Worm (Caenorhabditis elegans) whole organism, young adult: Measurements from ENCODE around the gene gst-6.
A peak's percentile ranks its signal among the peaks of the same experiment; 100 is the strongest.

Experiments used
- B0261.1 ChIP-seq: sonication (generic microtip); optimal IDR thresholded peaks from 2 replicates; lab custom pipeline; 2016; ENCODE audit warnings: mild to moderate bottlenecking, missing genetic modification characterization, moderate library complexity, missing compliant biosample characterization
- B0336.3 ChIP-seq: fragments of 200-800 bp; sonication (Bioruptor generic); IDR thresholded peaks from 2 replicates; pipeline ENCODE4 v1.3.6; 2022; ENCODE audit warnings: missing genetic modification characterization, missing compliant biosample characterization
- C17E4.6 ChIP-seq: fragments of 200-800 bp; sonication (Bioruptor generic); IDR thresholded peaks from 2 replicates; pipeline ENCODE4 v1.3.6; 2022; ENCODE audit warnings: missing genetic modification reagents, missing genetic modification characterization, missing compliant biosample characterization
- F10E7.11 ChIP-seq: sonication (generic microtip); optimal IDR thresholded peaks from 2 replicates; lab custom pipeline; 2017; ENCODE audit warnings: mild to moderate bottlenecking, missing genetic modification characterization, moderate library complexity, missing compliant biosample characterization
- F39B2.1 ChIP-seq: fragments of 200-800 bp; sonication (Bioruptor generic); IDR thresholded peaks from 2 replicates; pipeline ENCODE4 v1.3.6; 2022; ENCODE audit warnings: missing genetic modification reagents, missing genetic modification characterization, missing compliant biosample characterization
- K12H6.12 ChIP-seq: fragments of 200-800 bp; sonication (Bioruptor generic); optimal IDR thresholded peaks from 2 replicates; lab custom pipeline; 2018; ENCODE audit warnings: mild to moderate bottlenecking, missing genetic modification characterization, missing compliant biosample characterization
- Y79H2A.3 ChIP-seq: fragments of 200-800 bp; sonication (Bioruptor generic); conservative IDR thresholded peaks from 2 replicates; pipeline ENCODE4 v1.3.6; 2022; ENCODE audit warnings: missing genetic modification reagents, missing genetic modification characterization, missing compliant biosample characterization
- ama-1 ChIP-seq, 3 experiments: fragments of 150-350 bp in 1 of 3; sonication (generic microtip) in 2 of 3; optimal IDR thresholded peaks; 2 replicates each; lab custom pipeline; 2014 to 2018; ENCODE audit warnings: missing biosample characterization in 2 of 3, missing genetic modification characterization in 2 of 3, missing genetic modification reagents in 2 of 3
- aptf-3 ChIP-seq: fragments of 200-800 bp; sonication (Bioruptor generic); IDR thresholded peaks from 2 replicates; pipeline ENCODE4 v1.3.6; 2022; ENCODE audit warnings: missing genetic modification characterization, missing compliant biosample characterization
- atf-7 ChIP-seq: sonication (generic microtip); optimal IDR thresholded peaks from 2 replicates; lab custom pipeline; 2017; ENCODE audit warnings: mild to moderate bottlenecking, missing genetic modification characterization, missing compliant biosample characterization
- attf-3 ChIP-seq: fragments of 200-800 bp; sonication (Bioruptor generic); conservative IDR thresholded peaks from 2 replicates; pipeline ENCODE4 v1.3.6; 2022; ENCODE audit warnings: missing genetic modification reagents, missing genetic modification characterization, missing compliant biosample characterization
- attf-6 ChIP-seq: fragments of 200-800 bp; sonication (Bioruptor generic); IDR thresholded peaks from 2 replicates; pipeline ENCODE4 v1.3.6; 2022; ENCODE audit warnings: missing genetic modification reagents, missing genetic modification characterization, missing compliant biosample characterization
- bed-2 ChIP-seq: fragments of 200-800 bp; sonication (Bioruptor generic); IDR thresholded peaks from 2 replicates; pipeline ENCODE4 v1.3.6; 2022; ENCODE audit warnings: missing genetic modification reagents, missing genetic modification characterization, missing compliant biosample characterization
- cebp-1 ChIP-seq, 2 experiments: fragments of 200-800 bp in 1 of 2; sonication (Bioruptor generic) in 1 of 2; sonication (generic microtip) in 1 of 2; IDR thresholded peaks in 1 of 2; optimal IDR thresholded peaks in 1 of 2; 2 replicates each; pipeline versions ENCODE4 v1.3.6 to Lab custom; 2017 to 2022; ENCODE audit warnings: missing compliant biosample characterization in 2 of 2, missing genetic modification characterization in 2 of 2, mild to moderate bottlenecking in 1 of 2, missing genetic modification reagents in 1 of 2, moderate library complexity in 1 of 2
- cebp-2 ChIP-seq: fragments of 200-800 bp; sonication (Bioruptor generic); IDR thresholded peaks from 2 replicates; pipeline ENCODE4 v1.3.6; 2022; ENCODE audit warnings: missing genetic modification characterization, missing compliant biosample characterization
- ceh-40 ChIP-seq: fragments of 200-800 bp; sonication (Bioruptor generic); IDR thresholded peaks from 2 replicates; pipeline ENCODE4 v1.3.6; 2022; ENCODE audit warnings: missing genetic modification characterization, missing compliant biosample characterization
- ceh-79 ChIP-seq: sonication (generic microtip); optimal IDR thresholded peaks from 2 replicates; lab custom pipeline; 2017; ENCODE audit warnings: mild to moderate bottlenecking, missing genetic modification characterization, missing compliant biosample characterization
- ceh-91 ChIP-seq: fragments of 200-800 bp; sonication (Bioruptor generic); IDR thresholded peaks from 2 replicates; pipeline ENCODE4 v1.3.6; 2022; ENCODE audit warnings: missing genetic modification reagents, missing genetic modification characterization, missing compliant biosample characterization
- chd-7 ChIP-seq: sonication (generic microtip); optimal IDR thresholded peaks from 2 replicates; lab custom pipeline; 2016; ENCODE audit warnings: mild to moderate bottlenecking, missing genetic modification characterization, moderate library complexity, missing compliant biosample characterization
- dox-1 ChIP-seq: fragments of 200-800 bp; sonication (Bioruptor generic); IDR thresholded peaks from 2 replicates; pipeline ENCODE4 v1.3.6; 2022; ENCODE audit warnings: missing genetic modification reagents, missing genetic modification characterization, missing compliant biosample characterization
- ekl-4 ChIP-seq: fragments of 200-800 bp; sonication (Bioruptor generic); IDR thresholded peaks from 2 replicates; pipeline ENCODE4 v1.3.6; 2022; ENCODE audit warnings: missing genetic modification reagents, missing genetic modification characterization, missing compliant biosample characterization
- ets-4 ChIP-seq: fragments of 200-800 bp; sonication (Bioruptor generic); optimal IDR thresholded peaks from 2 replicates; lab custom pipeline; 2018; ENCODE audit warnings: mild to moderate bottlenecking, missing genetic modification characterization, missing compliant biosample characterization
- fkh-3 ChIP-seq: sonication (generic microtip); optimal IDR thresholded peaks from 2 replicates; lab custom pipeline; 2016; ENCODE audit warnings: mild to moderate bottlenecking, missing genetic modification characterization, missing compliant biosample characterization
- hmg-1.2 ChIP-seq: fragments of 200-800 bp; sonication (Bioruptor generic); IDR thresholded peaks from 2 replicates; pipeline ENCODE4 v1.3.6; 2022; ENCODE audit warnings: missing genetic modification reagents, missing genetic modification characterization, missing compliant biosample characterization
- hmg-20 ChIP-seq: fragments of 200-800 bp; sonication (Bioruptor generic); IDR thresholded peaks from 2 replicates; pipeline ENCODE4 v1.3.6; 2022; ENCODE audit warnings: missing genetic modification reagents, missing genetic modification characterization, missing compliant biosample characterization
- hrde-1 ChIP-seq: sonication (generic microtip); optimal IDR thresholded peaks from 2 replicates; lab custom pipeline; 2016; ENCODE audit warnings: missing genetic modification characterization, mild to moderate bottlenecking, missing compliant biosample characterization, moderate library complexity, missing genotype, missing genetic modification reagents, borderline replicate concordance
- hsf-1 ChIP-seq: fragments of 200-800 bp; sonication (Bioruptor generic); IDR thresholded peaks from 2 replicates; pipeline ENCODE4 v1.3.6; 2022; ENCODE audit warnings: missing genetic modification reagents, missing genetic modification characterization, missing compliant biosample characterization
- let-526 ChIP-seq: fragments of 200-800 bp; sonication (Bioruptor generic); IDR thresholded peaks from 2 replicates; pipeline ENCODE4 v1.3.6; 2022; ENCODE audit warnings: missing genetic modification reagents, missing genetic modification characterization, missing compliant biosample characterization
- lin-26 ChIP-seq: fragments of 200-800 bp; sonication (Bioruptor generic); IDR thresholded peaks from 2 replicates; pipeline ENCODE4 v1.3.6; 2022; ENCODE audit warnings: missing genetic modification reagents, missing genetic modification characterization, missing compliant biosample characterization
- lin-54 ChIP-seq: fragments of 200-800 bp; sonication (Bioruptor generic); optimal IDR thresholded peaks from 2 replicates; lab custom pipeline; 2018; ENCODE audit warnings: mild to moderate bottlenecking, missing genetic modification characterization, missing compliant biosample characterization
- madf-6 ChIP-seq: fragments of 200-800 bp; sonication (Bioruptor generic); IDR thresholded peaks from 2 replicates; pipeline ENCODE4 v1.3.6; 2022; ENCODE audit warnings: missing genetic modification reagents, missing genetic modification characterization, missing compliant biosample characterization
- mcd-1 ChIP-seq: fragments of 200-800 bp; sonication (Bioruptor generic); IDR thresholded peaks from 2 replicates; pipeline ENCODE4 v1.3.6; 2022; ENCODE audit warnings: missing genetic modification reagents, missing genetic modification characterization, missing compliant biosample characterization
- mes-4 ChIP-seq: sonication (generic microtip); optimal IDR thresholded peaks from 2 replicates; lab custom pipeline; 2016; ENCODE audit warnings: missing genotype, missing genetic modification characterization, missing compliant biosample characterization
- mxl-1 ChIP-seq: sonication (generic microtip); optimal IDR thresholded peaks from 2 replicates; lab custom pipeline; 2016; ENCODE audit warnings: missing genetic modification characterization, missing compliant biosample characterization
- nhr-120 ChIP-seq: fragments of 200-800 bp; sonication (Bioruptor generic); IDR thresholded peaks from 2 replicates; pipeline ENCODE4 v1.3.6; 2022; ENCODE audit warnings: missing genetic modification characterization, missing compliant biosample characterization
- nhr-80 ChIP-seq: sonication (generic microtip); optimal IDR thresholded peaks from 2 replicates; lab custom pipeline; 2016; ENCODE audit warnings: missing genetic modification characterization, missing compliant biosample characterization
- nhr-90 ChIP-seq: sonication (generic microtip); optimal IDR thresholded peaks from 2 replicates; lab custom pipeline; 2016; ENCODE audit warnings: missing genotype, mild to moderate bottlenecking, missing genetic modification characterization, missing compliant biosample characterization
- repo-1 ChIP-seq: sonication (generic microtip); optimal IDR thresholded peaks from 2 replicates; lab custom pipeline; 2017; ENCODE audit warnings: mild to moderate bottlenecking, missing genetic modification characterization, missing compliant biosample characterization
- sea-2 ChIP-seq: fragments of 200-800 bp; sonication (Bioruptor generic); IDR thresholded peaks from 2 replicates; pipeline ENCODE4 v1.3.6; 2022; ENCODE audit warnings: missing genetic modification characterization, missing compliant biosample characterization
- snpc-1.3 ChIP-seq: sonication (generic microtip); optimal IDR thresholded peaks from 2 replicates; lab custom pipeline; 2017; ENCODE audit warnings: missing genetic modification characterization, mild to moderate bottlenecking, missing compliant biosample characterization, antibody characterized with exemption, moderate library complexity, missing genotype, missing genetic modification reagents; ENCODE audit not compliant: insufficient read depth
- sptf-2 ChIP-seq: fragments of 200-800 bp; sonication (Bioruptor generic); optimal IDR thresholded peaks from 2 replicates; lab custom pipeline; 2018; ENCODE audit warnings: mild to moderate bottlenecking, missing genetic modification characterization, missing compliant biosample characterization
- tbp1 ChIP-seq: fragments of 200-800 bp; sonication (Bioruptor generic); optimal IDR thresholded peaks from 2 replicates; lab custom pipeline; 2018; ENCODE audit warnings: mild to moderate bottlenecking, missing genetic modification characterization, missing compliant biosample characterization
- tlf-1 ChIP-seq: fragments of 200-800 bp; sonication (Bioruptor generic); optimal IDR thresholded peaks from 2 replicates; lab custom pipeline; 2018; ENCODE audit warnings: mild to moderate bottlenecking, missing genetic modification characterization, missing compliant biosample characterization
- zim-3 ChIP-seq: sonication (generic microtip); optimal IDR thresholded peaks from 2 replicates; lab custom pipeline; 2017; ENCODE audit warnings: mild to moderate bottlenecking, missing genetic modification characterization, moderate library complexity, missing compliant biosample characterization
- ztf-18 ChIP-seq: sonication (generic microtip); optimal IDR thresholded peaks from 2 replicates; lab custom pipeline; 2016; ENCODE audit warnings: missing genotype, mild to moderate bottlenecking, missing genetic modification characterization, missing compliant biosample characterization
- ztf-25 ChIP-seq: fragments of 200-800 bp; sonication (Bioruptor generic); IDR thresholded peaks from 2 replicates; pipeline ENCODE4 v1.3.6; 2022; ENCODE audit warnings: missing genetic modification reagents, missing genetic modification characterization, missing compliant biosample characterization
- ztf-28 ChIP-seq: fragments of 200-800 bp; sonication (Bioruptor generic); IDR thresholded peaks from 2 replicates; pipeline ENCODE4 v1.3.6; 2022; ENCODE audit warnings: missing genetic modification reagents, missing genetic modification characterization, missing compliant biosample characterization
- ztf-6 ChIP-seq: fragments of 200-800 bp; sonication (Bioruptor generic); IDR thresholded peaks from 2 replicates; pipeline ENCODE4 v1.3.6; 2022; ENCODE audit warnings: missing genetic modification reagents, missing genetic modification characterization, missing compliant biosample characterization

The gst-6 gene

ce11 chrII:4857086-4857485 is 22.6 kb upstream of the gst-6 start:
- TF ChIP-seq cebp-1 (GFP tag; IDR thresholded peaks at IDR 0.05; lab: Robert Waterston, UW) (no peak), cebp-1 (tag; optimal IDR thresholded peaks at IDR 0.05; lab: Kevin White, UChicago) (peak; percentile 14), repo-1 (tag; lab: Kevin White, UChicago) (no peak), hrde-1 (tag; lab: Kevin White, UChicago) (no peak), lin-26 (GFP tag; lab: Robert Waterston, UW) (no peak), ztf-25 (GFP tag; lab: Robert Waterston, UW) (no peak), ztf-18 (tag; lab: Kevin White, UChicago) (peak; percentile 15), snpc-1.3 (tag; lab: Kevin White, UChicago) (no peak), bed-2 (GFP tag; lab: Robert Waterston, UW) (no peak), chd-7 (tag; lab: Kevin White, UChicago) (no peak), ceh-79 (tag; lab: Kevin White, UChicago) (no peak), nhr-80 (peak; percentile 89), ztf-6 (GFP tag; lab: Robert Waterston, UW) (no peak), ceh-91 (GFP tag; lab: Robert Waterston, UW) (no peak), C17E4.6 (GFP tag; lab: Robert Waterston, UW) (no peak), dox-1 (GFP tag; lab: Robert Waterston, UW) (peak; percentile 54; the same call in 1 of the 2 replicates), sptf-2 (GFP tag; lab: Kevin White, UChicago) (no peak), B0336.3 (GFP tag; lab: Robert Waterston, UW) (no peak), let-526 (no peak), ceh-40 (GFP tag; lab: Robert Waterston, UW) (no peak), F10E7.11 (tag; lab: Kevin White, UChicago) (no peak), ets-4 (GFP tag; lab: Kevin White, UChicago) (peak; percentile 36), nhr-90 (tag; lab: Kevin White, UChicago) (no peak), attf-3 (GFP tag; lab: Robert Waterston, UW) (no peak), cebp-2 (GFP tag; lab: Robert Waterston, UW) (no peak), lin-54 (GFP tag; lab: Kevin White, UChicago) (peak; percentile 21), F39B2.1 (GFP tag; lab: Robert Waterston, UW) (no peak), mcd-1 (GFP tag; lab: Robert Waterston, UW) (no peak), B0261.1 (tag; lab: Kevin White, UChicago) (no peak), mes-4 (tag; lab: Kevin White, UChicago) (no peak), mxl-1 (tag; lab: Kevin White, UChicago) (no peak), tbp1 (GFP tag; lab: Kevin White, UChicago) (peak; percentile 15), hsf-1 (no peak), hmg-20 (no peak), sea-2 (no peak)

- TF ChIP-seq Y79H2A.3 (GFP tag; lab: Robert Waterston, UW) (no peak), B0336.3 (GFP tag; lab: Robert Waterston, UW) (peak; percentile 59; the same call in 1 of the 2 replicates), attf-6 (GFP tag; lab: Robert Waterston, UW) (no peak), snpc-1.3 (tag; lab: Kevin White, UChicago) (no peak), cebp-2 (GFP tag; lab: Robert Waterston, UW) (0 out of 2 replicates have a peak, but pooled peaks have one; percentile 47), ama-1 (optimal IDR thresholded peaks at IDR 0.05; lab: Kevin White, UChicago) (peak; percentile 7), ama-1 (GFP tag; optimal IDR thresholded peaks at IDR 0.05; lab: Kevin White, UChicago) (no peak), K12H6.12 (tag; lab: Kevin White, UChicago) (no peak), fkh-3 (peak; percentile 40), nhr-120 (GFP tag; lab: Robert Waterston, UW) (no peak), F10E7.11 (tag; lab: Kevin White, UChicago) (no peak), ekl-4 (GFP tag; lab: Robert Waterston, UW) (peak; percentile 35; the same call in 1 of the 2 replicates), madf-6 (GFP tag; lab: Robert Waterston, UW) (0 out of 2 replicates have a peak, but pooled peaks have one; percentile 22), zim-3 (tag; lab: Kevin White, UChicago) (no peak), tlf-1 (GFP tag; lab: Kevin White, UChicago) (peak; percentile 16), hmg-1.2 (GFP tag; lab: Robert Waterston, UW) (0 out of 2 replicates have a peak, but pooled peaks have one; percentile 13), ztf-28 (0 out of 2 replicates have a peak, but pooled peaks have one; percentile 16), aptf-3 (GFP tag; lab: Robert Waterston, UW) (no peak), atf-7 (peak; percentile 8)
Observed at ce11 chrII:4857873-4858364, 21.8 kb upstream of the gst-6 start, which contains the start of gene F11G11.5. Gene F11G11.5, plus strand, starts transcription at chrII:4857923.
